Worm (Caenorhabditis elegans) whole organism, L1 larva: ENCODE measurements around the gene Y39A1A.2.

Experiments used
- C04F5.9 ChIP-seq: sonication (generic microtip); optimal IDR thresholded peaks from 2 replicates; lab custom pipeline; 2016; ENCODE audit warnings: missing genetic modification characterization, missing compliant biosample characterization
- C16A3.4 ChIP-seq: fragments of 150-350 bp; optimal IDR thresholded peaks from 2 replicates; lab custom pipeline; 2014; ENCODE audit warnings: missing biosample characterization, missing genetic modification characterization
- F16B12.6 ChIP-seq: fragments of 150-350 bp; optimal IDR thresholded peaks from 2 replicates; lab custom pipeline; 2014; ENCODE audit warnings: missing biosample characterization, missing genetic modification characterization
- Y116A8C.19 ChIP-seq: sonication (generic microtip); optimal IDR thresholded peaks from 2 replicates; lab custom pipeline; 2016; ENCODE audit warnings: missing compliant biosample characterization, missing genetic modification characterization, borderline replicate concordance
- aly-2 ChIP-seq: fragments of 150-350 bp; optimal IDR thresholded peaks from 2 replicates; lab custom pipeline; 2014; ENCODE audit warnings: missing biosample characterization, missing genetic modification characterization
- ceh-63 ChIP-seq: fragments of 200-800 bp; sonication (Bioruptor generic); optimal IDR thresholded peaks from 2 replicates; lab custom pipeline; 2018; ENCODE audit warnings: mild to moderate bottlenecking, missing genetic modification characterization, missing compliant biosample characterization
- ceh-82 ChIP-seq, 3 experiments: fragments of 150-350 bp in 1 of 3; sonication (generic microtip) in 2 of 3; optimal IDR thresholded peaks; 2 replicates each; lab custom pipeline; 2014 to 2017; ENCODE audit warnings: missing biosample characterization in 3 of 3, missing genetic modification characterization in 3 of 3
- ceh-88 ChIP-seq: fragments of 200-800 bp; sonication (Bioruptor generic); IDR thresholded peaks from 2 replicates; pipeline ENCODE4 v1.3.6; 2022; ENCODE audit warnings: missing genetic modification characterization, missing compliant biosample characterization
- ceh-90 ChIP-seq: sonication (generic microtip); optimal IDR thresholded peaks from 2 replicates; lab custom pipeline; 2016; ENCODE audit warnings: missing genetic modification characterization, missing compliant biosample characterization
- ces-1 ChIP-seq: fragments of 150-350 bp; optimal IDR thresholded peaks from 2 replicates; lab custom pipeline; 2014; ENCODE audit warnings: missing biosample characterization, missing genetic modification reagents, missing genetic modification characterization
- efl-3 ChIP-seq: fragments of 200-800 bp; sonication (Bioruptor generic); optimal IDR thresholded peaks from 2 replicates; lab custom pipeline; 2018; ENCODE audit warnings: mild to moderate bottlenecking, missing genetic modification characterization, missing compliant biosample characterization
- egl-27 ChIP-seq, 2 experiments: fragments of 150-350 bp in 1 of 2; sonication (generic microtip); optimal IDR thresholded peaks; 3 replicates each; lab custom pipeline; 2017 to 2018; ENCODE audit warnings: missing biosample characterization in 2 of 2, missing genetic modification characterization in 2 of 2, missing genetic modification reagents in 2 of 2
- fkh-10 ChIP-seq: sonication (generic microtip); optimal IDR thresholded peaks from 2 replicates; lab custom pipeline; 2017; ENCODE audit warnings: missing biosample characterization, missing genetic modification reagents, missing genetic modification characterization
- fkh-4 ChIP-seq: sonication (generic microtip); optimal IDR thresholded peaks from 2 replicates; lab custom pipeline; 2016; ENCODE audit warnings: missing compliant biosample characterization, missing genetic modification characterization, borderline replicate concordance
- fkh-8 ChIP-seq: sonication (generic microtip); optimal IDR thresholded peaks from 2 replicates; lab custom pipeline; 2016; ENCODE audit warnings: mild to moderate bottlenecking, missing genetic modification characterization, missing compliant biosample characterization
- fos-1 ChIP-seq: fragments of 150-350 bp; optimal IDR thresholded peaks from 2 replicates; lab custom pipeline; 2014; ENCODE audit warnings: missing biosample characterization, missing genetic modification characterization
- grh-1 ChIP-seq: fragments of 200-800 bp; sonication (Bioruptor generic); IDR thresholded peaks from 2 replicates; pipeline ENCODE4 v1.3.6; 2022; ENCODE audit warnings: missing genetic modification reagents, missing genetic modification characterization, missing compliant biosample characterization
- hlh-17 ChIP-seq: fragments of 200-800 bp; sonication (Bioruptor generic); optimal IDR thresholded peaks from 2 replicates; lab custom pipeline; 2018; ENCODE audit warnings: missing genetic modification characterization, mild to moderate bottlenecking, missing compliant biosample characterization, moderate library complexity, borderline replicate concordance
- hlh-4 ChIP-seq: sonication (generic microtip); optimal IDR thresholded peaks from 2 replicates; lab custom pipeline; 2016; ENCODE audit warnings: mild to moderate bottlenecking, missing genetic modification characterization, missing compliant biosample characterization
- hpl-2 ChIP-seq: fragments of 150-350 bp; optimal IDR thresholded peaks from 2 replicates; lab custom pipeline; 2014; ENCODE audit warnings: missing biosample characterization, missing genetic modification reagents, missing genetic modification characterization
- irx-1 ChIP-seq: sonication (generic microtip); optimal IDR thresholded peaks from 2 replicates; lab custom pipeline; 2016; ENCODE audit warnings: missing genetic modification characterization, missing compliant biosample characterization
- isw-1 ChIP-seq: fragments of 200-800 bp; sonication (Bioruptor generic); IDR thresholded peaks from 2 replicates; pipeline ENCODE4 v1.3.6; 2022; ENCODE audit warnings: missing genetic modification characterization, missing compliant biosample characterization
- jun-1 ChIP-seq: fragments of 150-350 bp; optimal IDR thresholded peaks from 2 replicates; lab custom pipeline; 2014; ENCODE audit warnings: missing biosample characterization, missing genetic modification reagents, missing genetic modification characterization
- lin-14 ChIP-seq: fragments of 200-800 bp; sonication (Bioruptor generic); optimal IDR thresholded peaks from 2 replicates; lab custom pipeline; 2018; ENCODE audit warnings: mild to moderate bottlenecking, missing genetic modification characterization, moderate library complexity, missing compliant biosample characterization
- lin-15B ChIP-seq: fragments of 150-350 bp; sonication (generic microtip); optimal IDR thresholded peaks from 3 replicates; lab custom pipeline; 2014; ENCODE audit warnings: missing biosample characterization, missing genetic modification characterization
- lin-35 ChIP-seq, 2 experiments: fragments of 150-350 bp; optimal IDR thresholded peaks; 2 replicates each; lab custom pipeline; 2014; ENCODE audit warnings: missing biosample characterization in 2 of 2, missing genetic modification characterization in 2 of 2, missing genetic modification reagents in 2 of 2
- lin-39 ChIP-seq: fragments of 150-350 bp; optimal IDR thresholded peaks from 2 replicates; lab custom pipeline; 2014; ENCODE audit warnings: missing biosample characterization, missing genetic modification reagents, missing genetic modification characterization
- lsy-2 ChIP-seq, 2 experiments: fragments of 150-350 bp; optimal IDR thresholded peaks; 2 replicates each; lab custom pipeline; 2014; ENCODE audit warnings: missing biosample characterization in 2 of 2, missing genetic modification characterization in 2 of 2
- mef-2 ChIP-seq: fragments of 150-350 bp; optimal IDR thresholded peaks from 2 replicates; lab custom pipeline; 2014; ENCODE audit warnings: missing biosample characterization, missing genetic modification characterization
- mep-1 ChIP-seq: fragments of 150-350 bp; optimal IDR thresholded peaks from 2 replicates; lab custom pipeline; 2014; ENCODE audit warnings: missing biosample characterization, missing genetic modification characterization
- nhr-12 ChIP-seq: sonication (generic microtip); optimal IDR thresholded peaks from 2 replicates; lab custom pipeline; 2017; ENCODE audit warnings: missing biosample characterization, missing genetic modification characterization
- nhr-19 ChIP-seq: fragments of 200-800 bp; sonication (Bioruptor generic); conservative IDR thresholded peaks from 2 replicates; pipeline ENCODE4 v1.3.6; 2022; ENCODE audit warnings: missing genetic modification characterization, missing compliant biosample characterization
- nhr-237 ChIP-seq: fragments of 150-350 bp; optimal IDR thresholded peaks from 2 replicates; lab custom pipeline; 2014; ENCODE audit warnings: missing biosample characterization, missing genetic modification characterization
- nhr-28 ChIP-seq: fragments of 150-350 bp; optimal IDR thresholded peaks from 2 replicates; lab custom pipeline; 2014; ENCODE audit warnings: missing biosample characterization, missing genetic modification characterization
- nhr-47 ChIP-seq: sonication (generic microtip); optimal IDR thresholded peaks from 2 replicates; lab custom pipeline; 2016; ENCODE audit warnings: mild to moderate bottlenecking, missing genetic modification characterization, moderate library complexity, missing compliant biosample characterization
- nhr-71 ChIP-seq: sonication (generic microtip); optimal IDR thresholded peaks from 2 replicates; lab custom pipeline; 2016; ENCODE audit warnings: mild to moderate bottlenecking, missing genetic modification characterization, moderate library complexity, missing compliant biosample characterization
- nhr-76 ChIP-seq: sonication (generic microtip); optimal IDR thresholded peaks from 2 replicates; lab custom pipeline; 2017; ENCODE audit warnings: missing biosample characterization, missing genetic modification characterization
- nhr-77 ChIP-seq: fragments of 150-350 bp; optimal IDR thresholded peaks from 2 replicates; lab custom pipeline; 2014; ENCODE audit warnings: missing biosample characterization, missing genetic modification characterization
- nhr-90 ChIP-seq: sonication (generic microtip); optimal IDR thresholded peaks from 2 replicates; lab custom pipeline; 2016; ENCODE audit warnings: mild to moderate bottlenecking, missing genetic modification characterization, missing compliant biosample characterization; ENCODE audit not compliant: poor library complexity
- pqm-1 ChIP-seq: sonication (generic microtip); optimal IDR thresholded peaks from 3 replicates; lab custom pipeline; 2017; ENCODE audit warnings: missing biosample characterization, missing genetic modification characterization
- rnt-1 ChIP-seq: sonication (generic microtip); optimal IDR thresholded peaks from 2 replicates; lab custom pipeline; 2016; ENCODE audit warnings: mild to moderate bottlenecking, missing genetic modification characterization, moderate library complexity, missing compliant biosample characterization
- snu-23 ChIP-seq: sonication (generic microtip); optimal IDR thresholded peaks from 2 replicates; lab custom pipeline; 2016; ENCODE audit warnings: missing genetic modification characterization, missing compliant biosample characterization
- sox-4 ChIP-seq: sonication (generic microtip); optimal IDR thresholded peaks from 2 replicates; lab custom pipeline; 2016; ENCODE audit warnings: missing genetic modification characterization, missing compliant biosample characterization
- sptf-1 ChIP-seq: fragments of 150-350 bp; optimal IDR thresholded peaks from 2 replicates; lab custom pipeline; 2014; ENCODE audit warnings: missing biosample characterization, missing genetic modification characterization
- swsn-7 ChIP-seq: sonication (generic microtip); optimal IDR thresholded peaks from 2 replicates; lab custom pipeline; 2016; ENCODE audit warnings: missing genetic modification characterization, missing compliant biosample characterization
- tbx-2 ChIP-seq: sonication (generic microtip); optimal IDR thresholded peaks from 2 replicates; lab custom pipeline; 2016; ENCODE audit warnings: missing genetic modification characterization, missing compliant biosample characterization
- tlp-1 ChIP-seq: fragments of 150-350 bp; optimal IDR thresholded peaks from 2 replicates; lab custom pipeline; 2014; ENCODE audit warnings: missing biosample characterization, missing genetic modification characterization
- unc-30 ChIP-seq: sonication (generic microtip); optimal IDR thresholded peaks from 2 replicates; lab custom pipeline; 2017; ENCODE audit warnings: missing biosample characterization, missing genetic modification characterization
- unc-62 ChIP-seq: fragments of 150-350 bp; optimal IDR thresholded peaks from 2 replicates; lab custom pipeline; 2014; ENCODE audit warnings: missing biosample characterization, missing genetic modification reagents, missing genetic modification characterization
- unc-86 ChIP-seq: sonication (generic microtip); optimal IDR thresholded peaks from 2 replicates; lab custom pipeline; 2016; ENCODE audit warnings: missing genetic modification characterization, missing compliant biosample characterization
- unc-98 ChIP-seq: fragments of 200-800 bp; sonication (Bioruptor generic); IDR thresholded peaks from 2 replicates; pipeline ENCODE4 v1.3.6; 2022; ENCODE audit warnings: missing genetic modification characterization, missing compliant biosample characterization
- zag-1 ChIP-seq: fragments of 150-350 bp; optimal IDR thresholded peaks from 2 replicates; lab custom pipeline; 2014; ENCODE audit warnings: missing biosample characterization, missing genetic modification characterization
- zip-4 ChIP-seq: fragments of 200-800 bp; sonication (Bioruptor generic); optimal IDR thresholded peaks from 2 replicates; lab custom pipeline; 2018; ENCODE audit warnings: mild to moderate bottlenecking, missing genetic modification characterization, moderate library complexity, missing compliant biosample characterization
- ztf-11 ChIP-seq, 2 experiments: sonication (generic microtip); optimal IDR thresholded peaks; 2 replicates each; lab custom pipeline; 2016 to 2017; ENCODE audit warnings: missing genetic modification characterization in 2 of 2, missing biosample characterization in 1 of 2, missing compliant biosample characterization in 1 of 2
- ztf-4 ChIP-seq: fragments of 150-350 bp; optimal IDR thresholded peaks from 2 replicates; lab custom pipeline; 2014; ENCODE audit warnings: missing biosample characterization, missing genetic modification characterization

Gene Y39A1A.2

DNA sequence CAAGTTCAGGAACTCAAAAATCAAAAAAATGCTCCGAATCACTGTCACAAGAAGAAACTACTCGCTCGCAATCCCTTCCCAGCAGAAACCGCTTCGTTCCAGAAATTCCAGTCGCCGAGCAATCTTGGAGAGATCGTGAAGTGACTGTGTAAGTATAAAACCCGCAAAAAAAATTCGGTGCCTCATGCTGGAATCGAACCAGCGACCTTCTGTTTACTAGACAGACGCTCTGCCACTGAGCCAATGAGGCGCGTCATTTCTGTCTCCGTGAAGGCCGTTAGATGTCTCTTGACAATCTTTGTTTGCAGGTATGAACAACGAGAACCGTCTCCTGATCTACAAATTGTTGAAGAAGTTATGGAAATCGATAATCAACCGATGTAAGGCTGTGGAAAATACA lies 21.2 kb upstream of the Y39A1A.2 start:
- TF ChIP-seq sptf-1 (tag; lab: Kevin White, UChicago) (no peak), lin-39 (tag; lab: Kevin White, UChicago) (no peak), grh-1 (GFP tag; lab: Robert Waterston, UW) (no peak), nhr-28 (no peak), tlp-1 (no peak), ceh-63 (GFP tag; lab: Kevin White, UChicago) (no peak), aly-2 (tag; lab: Kevin White, UChicago) (no peak), fos-1 (tag; lab: Kevin White, UChicago) (no peak), tbx-2 (tag; lab: Kevin White, UChicago) (peak; percentile 6), mef-2 (no peak), zip-4 (GFP tag; lab: Kevin White, UChicago) (no peak), nhr-77 (tag; lab: Kevin White, UChicago) (no peak), C04F5.9 (tag; lab: Kevin White, UChicago) (no peak), ceh-90 (no peak), isw-1 (GFP tag; lab: Robert Waterston, UW) (no peak), nhr-12 (no peak), Y116A8C.19 (tag; lab: Kevin White, UChicago) (no peak), hlh-4 (tag; lab: Kevin White, UChicago) (no peak), sox-4 (no peak), jun-1 (tag; lab: Kevin White, UChicago) (peak; percentile 7), C16A3.4 (tag; lab: Kevin White, UChicago) (peak; percentile 45), nhr-76 (no peak), ztf-11 (tag; optimal IDR thresholded peaks at IDR 0.05; lab: Kevin White, UChicago) (no peak), F16B12.6 (no peak), unc-30 (tag; lab: Kevin White, UChicago) (no peak), irx-1 (tag; lab: Kevin White, UChicago) (peak; percentile 35), lin-14 (GFP tag; lab: Kevin White, UChicago) (no peak), unc-86 (tag; lab: Kevin White, UChicago) (no peak), fkh-10 (GFP tag; lab: Kevin White, UChicago) (no peak), lin-35 (GFP tag; optimal IDR thresholded peaks at IDR 0.05; lab: Kevin White, UChicago) (peak; percentile 20 to 72), unc-98 (GFP tag; lab: Robert Waterston, UW) (no peak), zag-1 (no peak), ceh-88 (GFP tag; lab: Robert Waterston, UW) (no peak), snu-23 (GFP tag; lab: Kevin White, UChicago) (peak; percentile 65), ces-1 (no peak), mep-1 (peak; percentile 26), nhr-47 (peak; percentile 50), nhr-90 (tag; lab: Kevin White, UChicago) (peak; percentile 49), lsy-2 (tag; optimal IDR thresholded peaks at IDR 0.05; lab: Kevin White, UChicago) (peak; percentile 29 to 66), efl-3 (GFP tag; lab: Kevin White, UChicago) (no peak), egl-27 (tag; optimal IDR thresholded peaks at IDR 0.05; lab: Kevin White, UChicago) (no peak), pqm-1 (no peak), ceh-82 (tag; optimal IDR thresholded peaks at IDR 0.05; lab: Kevin White, UChicago) (no peak), fkh-4 (tag; lab: Kevin White, UChicago) (no peak), nhr-19 (peak; percentile 53), lin-15B (no peak), rnt-1 (tag; lab: Kevin White, UChicago) (peak; percentile 51), nhr-71 (peak; percentile 48), unc-62 (GFP tag; lab: Kevin White, UChicago) (no peak), hpl-2 (GFP tag; lab: Kevin White, UChicago) (no peak), swsn-7 (tag; lab: Kevin White, UChicago) (peak; percentile 31), nhr-237 (tag; lab: Kevin White, UChicago) (no peak), hlh-17 (GFP tag; lab: Kevin White, UChicago) (no peak), fkh-8 (tag; lab: Kevin White, UChicago) (no peak), ztf-4 (no peak)
